Fruit fly (Drosophila melanogaster) Kc167 (cell line): Measurements from ENCODE around the gene Fmr1.

Experiments
- Sin3A ChIP-seq: fragments of >200 bp; optimal IDR thresholded peaks from 2 replicates; lab custom pipeline; 2018; ENCODE audit warnings: missing external identifiers
- psq ChIP-seq: fragments of >200 bp; optimal IDR thresholded peaks from 2 replicates; lab custom pipeline; 2017; ENCODE audit warnings: missing external identifiers

- no peak for TF ChIP-seq psq (lab: Kevin White, UChicago)
- TF ChIP-seq Sin3A (lab: Kevin White, UChicago), result no peak
These were observed 42.3 kb downstream of the Fmr1 start, which contains the start of gene CG33784 for dm6 chr3R:10067605-10068004.
